Fruit fly (Drosophila melanogaster): Measurements from ENCODE around the gene CG4022.
A peak's percentile ranks its signal among the peaks of the same experiment; 100 is the strongest.

CG4022 gene

dm6 chr3L:9397156-9397555, 13.5 kb downstream of the CG4022 start (continued):
- TF ChIP-seq dimm (GFP tag; IDR thresholded peaks at IDR 0.05) (no peak), CG17829 (tag; optimal IDR thresholded peaks at IDR 0.05) (no peak), CG7928 (GFP tag; optimal IDR thresholded peaks at IDR 0.05) (peak; percentile 43), Tbp (GFP tag; optimal IDR thresholded peaks at IDR 0.05) (no peak), CG11695 (GFP tag; IDR thresholded peaks at IDR 0.05) (peak; percentile 59; the same call in 2 of the 3 replicates), CG2199 (GFP tag; IDR thresholded peaks at IDR 0.05) (peak; percentile 47; the same call in 1 of the 3 replicates), CG32772 (GFP tag; IDR thresholded peaks at IDR 0.05) (no peak), mirr (GFP tag; optimal IDR thresholded peaks at IDR 0.05) (peak; percentile 92), Lim3 (GFP tag; IDR thresholded peaks at IDR 0.05) (no peak), vvl (GFP tag; IDR thresholded peaks at IDR 0.05) (no peak), D (optimal IDR thresholded peaks at IDR 0.05) (no peak), D (GFP tag; optimal IDR thresholded peaks at IDR 0.05) (peak; percentile 48), lov (optimal IDR thresholded peaks at IDR 0.05) (no peak), lov (GFP tag; IDR thresholded peaks at IDR 0.05) (peak; percentile 62; the same call in 1 of the 3 replicates), salm (tag; optimal IDR thresholded peaks at IDR 0.05) (peak; percentile 29), CG1024 (GFP tag; IDR thresholded peaks at IDR 0.05) (peak; percentile 41; the same call in 1 of the 2 replicates), Bgb (GFP tag; IDR thresholded peaks at IDR 0.05; ENCODE audit: partially characterized antibody) (no peak), CG9215 (GFP tag; IDR thresholded peaks at IDR 0.05) (no peak), CG12155 (GFP tag; optimal IDR thresholded peaks at IDR 0.05) (no peak), crol (GFP tag; IDR thresholded peaks at IDR 0.05) (no peak), rib (GFP tag; IDR thresholded peaks at IDR 0.05) (peak; percentile 33; the same call in 1 of the 2 replicates), CG3995 (GFP tag; optimal IDR thresholded peaks at IDR 0.05) (peak; percentile 47), CG2120 (GFP tag; optimal IDR thresholded peaks at IDR 0.05) (peak; percentile 60), ash1 (GFP tag; optimal IDR thresholded peaks at IDR 0.05) (peak; percentile 95), Dll (GFP tag; IDR thresholded peaks at IDR 0.05; ENCODE audit: partially characterized antibody) (no peak), trh (GFP tag; optimal IDR thresholded peaks at IDR 0.05) (no peak), Dek (tag; optimal IDR thresholded peaks at IDR 0.05) (peak; percentile 40), NK7.1 (GFP tag; optimal IDR thresholded peaks at IDR 0.05) (peak; percentile 75), eve (GFP tag; optimal IDR thresholded peaks at IDR 0.05) (peak in 1 of 2 experiments; percentile 13), HLHmδ (GFP tag; optimal IDR thresholded peaks at IDR 0.05) (peak; percentile 71), MTF-1 (GFP tag; optimal IDR thresholded peaks at IDR 0.05; ENCODE audit: borderline replicate concordance) (peak; percentile 87), CG11247 (GFP tag; IDR thresholded peaks at IDR 0.05) (no peak), Dfd (GFP tag; optimal IDR thresholded peaks at IDR 0.05) (no peak), gcm2 (GFP tag; optimal IDR thresholded peaks at IDR 0.05) (no peak), cad (GFP tag; optimal IDR thresholded peaks at IDR 0.05) (no peak), tio (GFP tag; optimal IDR thresholded peaks at IDR 0.05) (no peak), Gsc (GFP tag; IDR thresholded peaks at IDR 0.05) (no peak), CG12071 (GFP tag; optimal IDR thresholded peaks at IDR 0.05) (peak; percentile 94), pho (GFP tag; optimal IDR thresholded peaks at IDR 0.05) (peak; percentile 43), CG17359 (tag; optimal IDR thresholded peaks at IDR 0.05) (peak; percentile 78), chm (GFP tag; IDR thresholded peaks at IDR 0.05) (peak; percentile 56), CG10543 (GFP tag; optimal IDR thresholded peaks at IDR 0.05) (peak; percentile 25), CG4404 (GFP tag; IDR thresholded peaks at IDR 0.05) (no peak), Trl (optimal IDR thresholded peaks at IDR 0.05) (no peak), Trl (GFP tag; optimal IDR thresholded peaks at IDR 0.05) (peak; percentile 70), sna (GFP tag; IDR thresholded peaks at IDR 0.05; ENCODE audit: partially characterized antibody) (no peak), lab (GFP tag; optimal IDR thresholded peaks at IDR 0.05) (peak; percentile 97), HLH3B (GFP tag; IDR thresholded peaks at IDR 0.05) (peak; percentile 51; the same call in 1 of the 2 replicates), Neu2 (GFP tag; optimal IDR thresholded peaks at IDR 0.05; ENCODE audit: borderline replicate concordance) (no peak), pb (GFP tag; optimal IDR thresholded peaks at IDR 0.05) (no peak), disco-r (GFP tag; optimal IDR thresholded peaks at IDR 0.05) (no peak), sens-2 (GFP tag; IDR thresholded peaks at IDR 0.05) (no peak), Fer2 (tag; optimal IDR thresholded peaks at IDR 0.05) (peak; percentile 59)

All from whole organism, embryonic.